Worm (Caenorhabditis elegans): ENCODE measurements around the gene T01G5.8.

T01G5.8 gene

DNA sequence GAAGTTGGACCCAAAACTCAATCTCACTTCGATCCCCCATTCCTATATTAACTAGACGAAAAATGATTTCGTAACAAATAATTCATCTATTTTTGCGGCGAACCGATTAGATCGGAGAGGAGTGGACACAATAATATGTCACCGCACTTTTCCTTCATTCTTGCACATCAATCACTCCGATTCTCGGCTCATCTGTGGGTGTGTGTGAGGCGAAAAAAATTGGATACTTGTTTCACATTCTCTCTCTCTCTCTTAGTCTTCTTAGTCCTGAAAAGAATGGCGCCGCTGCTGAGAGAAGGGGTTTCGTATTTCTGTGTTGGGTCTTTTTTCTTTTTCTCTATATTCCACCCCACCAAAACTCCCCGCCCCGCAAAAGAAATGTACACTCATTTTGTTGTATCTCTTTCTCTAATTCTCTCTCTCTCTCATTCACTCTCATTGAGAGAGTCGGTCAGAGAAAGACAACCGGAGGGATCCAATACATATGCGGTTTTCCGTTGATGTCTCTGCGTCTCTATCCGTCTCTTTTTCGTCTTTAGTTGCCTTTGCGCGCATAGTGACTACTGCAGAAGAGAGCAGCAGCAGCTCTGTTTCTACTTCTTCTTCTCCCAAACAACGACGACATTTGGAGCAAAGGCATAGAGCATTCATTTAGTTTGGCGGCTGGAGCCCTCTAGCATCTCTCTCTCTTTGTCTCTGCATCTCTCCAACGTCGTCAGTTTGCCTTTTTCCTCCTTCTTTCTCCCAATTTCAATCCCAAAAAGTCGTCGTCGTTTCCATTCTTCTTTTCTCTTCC, 44.9 kb upstream of the T01G5.8 start, which contains the start of gene unc-76 (continued):
- TF ChIP-seq aha-1 (tag; optimal IDR thresholded peaks at IDR 0.05) (peak; percentile 7), unc-98 (GFP tag; IDR thresholded peaks at IDR 0.05) (no peak), nhr-85 (tag) (peak; percentile 88), Y116A8C.19 (tag; optimal IDR thresholded peaks at IDR 0.05; ENCODE audit: borderline replicate concordance) (no peak), xbp-1 (tag; optimal IDR thresholded peaks at IDR 0.05) (peak; percentile 80), ama-1 (optimal IDR thresholded peaks at IDR 0.05) (no peak), elt-2 (tag; optimal IDR thresholded peaks at IDR 0.05) (no peak), mep-1 (tag; optimal IDR thresholded peaks at IDR 0.05) (peak; percentile 92), lin-15B (tag; optimal IDR thresholded peaks at IDR 0.05) (peak; percentile 29), isw-1 (GFP tag; IDR thresholded peaks at IDR 0.05) (peak; percentile 68), mab-9 (GFP tag; IDR thresholded peaks at IDR 0.05) (peak; percentile 74), lin-13 (GFP tag; optimal IDR thresholded peaks at IDR 0.05) (peak; percentile 62), nhr-28 (tag; optimal IDR thresholded peaks at IDR 0.05) (no peak), grh-1 (GFP tag; IDR thresholded peaks at IDR 0.05) (no peak), sup-37 (GFP tag; optimal IDR thresholded peaks at IDR 0.05) (no peak), pag-3 (tag; optimal IDR thresholded peaks at IDR 0.05; ENCODE audit: borderline replicate concordance, insufficient read depth) (no peak), egl-13 (tag; optimal IDR thresholded peaks at IDR 0.05) (no peak), blmp-1 (tag; optimal IDR thresholded peaks at IDR 0.05) (peak; percentile 36), sox-4 (tag; optimal IDR thresholded peaks at IDR 0.05) (peak; percentile 14), nhr-71 (tag; optimal IDR thresholded peaks at IDR 0.05) (peak; percentile 94), nhr-84 (tag; optimal IDR thresholded peaks at IDR 0.05) (no peak), nhr-19 (GFP tag; conservative IDR thresholded peaks at IDR 0.05) (peak; percentile 81), egl-27 (tag; optimal IDR thresholded peaks at IDR 0.05) (peak; percentile 58 to 76), F16B12.6 (tag; optimal IDR thresholded peaks at IDR 0.05) (peak; percentile 12), mdl-1 (tag; optimal IDR thresholded peaks at IDR 0.05) (peak in 1 of 2 experiments; percentile 50), nhr-77 (tag; optimal IDR thresholded peaks at IDR 0.05) (peak; percentile 71), ztf-4 (tag; optimal IDR thresholded peaks at IDR 0.05) (peak; percentile 53), unc-30 (tag; optimal IDR thresholded peaks at IDR 0.05) (no peak), pax-3 (tag; optimal IDR thresholded peaks at IDR 0.05) (peak; percentile 88), efl-1 (optimal IDR thresholded peaks at IDR 0.05) (peak; percentile 76 to 80), efl-1 (GFP tag; optimal IDR thresholded peaks at IDR 0.05 in 1 of 2) (peak; percentile 52 to 94), zag-1 (tag; optimal IDR thresholded peaks at IDR 0.05) (peak; percentile 91), lin-39 (tag; optimal IDR thresholded peaks at IDR 0.05) (peak; percentile 63), lsy-2 (tag; optimal IDR thresholded peaks at IDR 0.05) (peak; percentile 76 to 87), ceh-8 (GFP tag; optimal IDR thresholded peaks at IDR 0.05) (peak; percentile 58), fos-1 (tag; optimal IDR thresholded peaks at IDR 0.05) (peak; percentile 77), lir-3 (tag; optimal IDR thresholded peaks at IDR 0.05; ENCODE audit: poor library complexity) (peak; percentile 81), swsn-7 (tag; optimal IDR thresholded peaks at IDR 0.05) (peak; percentile 90), ztf-11 (tag; optimal IDR thresholded peaks at IDR 0.05) (peak in 1 of 2 experiments; percentile 58), alr-1 (tag; optimal IDR thresholded peaks at IDR 0.05; ENCODE audit: borderline replicate concordance) (no peak), nhr-12 (tag; optimal IDR thresholded peaks at IDR 0.05) (no peak), snu-23 (GFP tag; optimal IDR thresholded peaks at IDR 0.05) (peak; percentile 90), ces-1 (GFP tag; optimal IDR thresholded peaks at IDR 0.05) (no peak), nhr-237 (tag; optimal IDR thresholded peaks at IDR 0.05) (peak; percentile 77), hlh-17 (GFP tag; optimal IDR thresholded peaks at IDR 0.05; ENCODE audit: borderline replicate concordance) (no peak), elt-3 (tag; optimal IDR thresholded peaks at IDR 0.05) (no peak), lin-35 (GFP tag; optimal IDR thresholded peaks at IDR 0.05) (peak; percentile 38 to 70), aly-2 (tag; optimal IDR thresholded peaks at IDR 0.05) (peak; percentile 41), ceh-88 (GFP tag; IDR thresholded peaks at IDR 0.05) (no peak; the same call in 1 of the 2 replicates), hpl-2 (GFP tag; optimal IDR thresholded peaks at IDR 0.05) (no peak), efl-3 (GFP tag; optimal IDR thresholded peaks at IDR 0.05) (no peak)
